Worm (Caenorhabditis elegans) whole organism, L1 larva: Measurements from ENCODE around the gene smap-1.
A peak's percentile ranks its signal among the peaks of the same experiment; 100 is the strongest.

Experiments
- C04F5.9 ChIP-seq: sonication (generic microtip); optimal IDR thresholded peaks from 2 replicates; lab custom pipeline; 2016; ENCODE audit warnings: missing genetic modification characterization, missing compliant biosample characterization
- C34B4.2 ChIP-seq: sonication (generic microtip); optimal IDR thresholded peaks from 2 replicates; lab custom pipeline; 2017; ENCODE audit warnings: mild to moderate bottlenecking, missing genetic modification characterization, missing compliant biosample characterization
- F16B12.6 ChIP-seq: fragments of 150-350 bp; optimal IDR thresholded peaks from 2 replicates; lab custom pipeline; 2014; ENCODE audit warnings: missing biosample characterization, missing genetic modification characterization
- aha-1 ChIP-seq: fragments of 150-350 bp; optimal IDR thresholded peaks from 2 replicates; lab custom pipeline; 2014; ENCODE audit warnings: missing biosample characterization, missing genetic modification characterization
- alr-1 ChIP-seq: fragments of 200-800 bp; sonication (Bioruptor generic); optimal IDR thresholded peaks from 2 replicates; lab custom pipeline; 2018; ENCODE audit warnings: borderline replicate concordance, mild to moderate bottlenecking, missing genetic modification characterization, missing compliant biosample characterization
- blmp-1 ChIP-seq: fragments of 150-350 bp; optimal IDR thresholded peaks from 2 replicates; lab custom pipeline; 2014; ENCODE audit warnings: missing biosample characterization, missing genetic modification characterization
- ceh-63 ChIP-seq: fragments of 200-800 bp; sonication (Bioruptor generic); optimal IDR thresholded peaks from 2 replicates; lab custom pipeline; 2018; ENCODE audit warnings: mild to moderate bottlenecking, missing genetic modification characterization, missing compliant biosample characterization
- ceh-82 ChIP-seq, 3 experiments: fragments of 150-350 bp in 1 of 3; sonication (generic microtip) in 2 of 3; optimal IDR thresholded peaks; 2 replicates each; lab custom pipeline; 2014 to 2017; ENCODE audit warnings: missing biosample characterization in 3 of 3, missing genetic modification characterization in 3 of 3
- ceh-90 ChIP-seq: sonication (generic microtip); optimal IDR thresholded peaks from 2 replicates; lab custom pipeline; 2016; ENCODE audit warnings: missing genetic modification characterization, missing compliant biosample characterization
- dsc-1 ChIP-seq: sonication (generic microtip); optimal IDR thresholded peaks from 2 replicates; lab custom pipeline; 2016; ENCODE audit warnings: mild to moderate bottlenecking, missing genetic modification characterization, missing compliant biosample characterization
- efl-1 ChIP-seq, 4 experiments: fragments of 150-350 bp; optimal IDR thresholded peaks in 3 of 4; peaks in 1 of 4; 1 replicate in 1 of 4; 2 replicates in 3 of 4; lab custom pipeline; 2014; ENCODE audit warnings: missing biosample characterization in 2 of 4, missing genetic modification characterization in 2 of 4, missing genetic modification reagents in 2 of 4
- efl-3 ChIP-seq: fragments of 200-800 bp; sonication (Bioruptor generic); optimal IDR thresholded peaks from 2 replicates; lab custom pipeline; 2018; ENCODE audit warnings: mild to moderate bottlenecking, missing genetic modification characterization, missing compliant biosample characterization
- egl-13 ChIP-seq: sonication (generic microtip); optimal IDR thresholded peaks from 2 replicates; lab custom pipeline; 2016; ENCODE audit warnings: missing genotype, missing genetic modification reagents, missing genetic modification characterization, missing compliant biosample characterization
- egl-27 ChIP-seq, 2 experiments: fragments of 150-350 bp in 1 of 2; sonication (generic microtip); optimal IDR thresholded peaks; 3 replicates each; lab custom pipeline; 2017 to 2018; ENCODE audit warnings: missing biosample characterization in 2 of 2, missing genetic modification characterization in 2 of 2, missing genetic modification reagents in 2 of 2
- elt-3 ChIP-seq, 6 experiments: fragments of 150-350 bp in 1 of 6; sonication (generic microtip); optimal IDR thresholded peaks; 2 replicates each; lab custom pipeline; 2017 to 2018; ENCODE audit warnings: missing biosample characterization in 6 of 6, missing genetic modification characterization in 6 of 6, inconsistent platforms in 1 of 6
- fkh-4 ChIP-seq: sonication (generic microtip); optimal IDR thresholded peaks from 2 replicates; lab custom pipeline; 2016; ENCODE audit warnings: missing compliant biosample characterization, missing genetic modification characterization, borderline replicate concordance
- grh-1 ChIP-seq: fragments of 200-800 bp; sonication (Bioruptor generic); IDR thresholded peaks from 2 replicates; pipeline ENCODE4 v1.3.6; 2022; ENCODE audit warnings: missing genetic modification reagents, missing genetic modification characterization, missing compliant biosample characterization
- hlh-4 ChIP-seq: sonication (generic microtip); optimal IDR thresholded peaks from 2 replicates; lab custom pipeline; 2016; ENCODE audit warnings: mild to moderate bottlenecking, missing genetic modification characterization, missing compliant biosample characterization
- isw-1 ChIP-seq: fragments of 200-800 bp; sonication (Bioruptor generic); IDR thresholded peaks from 2 replicates; pipeline ENCODE4 v1.3.6; 2022; ENCODE audit warnings: missing genetic modification characterization, missing compliant biosample characterization
- lin-14 ChIP-seq: fragments of 200-800 bp; sonication (Bioruptor generic); optimal IDR thresholded peaks from 2 replicates; lab custom pipeline; 2018; ENCODE audit warnings: mild to moderate bottlenecking, missing genetic modification characterization, moderate library complexity, missing compliant biosample characterization
- lin-15B ChIP-seq: fragments of 150-350 bp; sonication (generic microtip); optimal IDR thresholded peaks from 3 replicates; lab custom pipeline; 2014; ENCODE audit warnings: missing biosample characterization, missing genetic modification characterization
- mab-9 ChIP-seq: fragments of 200-800 bp; sonication (Bioruptor generic); IDR thresholded peaks from 2 replicates; pipeline ENCODE4 v1.3.6; 2022; ENCODE audit warnings: missing genetic modification reagents, missing genetic modification characterization, missing compliant biosample characterization
- mef-2 ChIP-seq: fragments of 150-350 bp; optimal IDR thresholded peaks from 2 replicates; lab custom pipeline; 2014; ENCODE audit warnings: missing biosample characterization, missing genetic modification characterization
- nhr-12 ChIP-seq: sonication (generic microtip); optimal IDR thresholded peaks from 2 replicates; lab custom pipeline; 2017; ENCODE audit warnings: missing biosample characterization, missing genetic modification characterization
- nhr-20 ChIP-seq: sonication (generic microtip); optimal IDR thresholded peaks from 2 replicates; lab custom pipeline; 2016; ENCODE audit warnings: mild to moderate bottlenecking, missing genetic modification characterization, missing compliant biosample characterization
- nhr-47 ChIP-seq: sonication (generic microtip); optimal IDR thresholded peaks from 2 replicates; lab custom pipeline; 2016; ENCODE audit warnings: mild to moderate bottlenecking, missing genetic modification characterization, moderate library complexity, missing compliant biosample characterization
- nhr-84 ChIP-seq: sonication (generic microtip); optimal IDR thresholded peaks from 2 replicates; lab custom pipeline; 2017; ENCODE audit warnings: missing biosample characterization, missing genetic modification characterization
- pax-3 ChIP-seq: fragments of 200-800 bp; sonication (Bioruptor generic); optimal IDR thresholded peaks from 2 replicates; lab custom pipeline; 2018; ENCODE audit warnings: mild to moderate bottlenecking, missing genetic modification characterization, moderate library complexity, missing compliant biosample characterization
- pqm-1 ChIP-seq: sonication (generic microtip); optimal IDR thresholded peaks from 3 replicates; lab custom pipeline; 2017; ENCODE audit warnings: missing biosample characterization, missing genetic modification characterization
- sox-4 ChIP-seq: sonication (generic microtip); optimal IDR thresholded peaks from 2 replicates; lab custom pipeline; 2016; ENCODE audit warnings: missing genetic modification characterization, missing compliant biosample characterization
- tlp-1 ChIP-seq: fragments of 150-350 bp; optimal IDR thresholded peaks from 2 replicates; lab custom pipeline; 2014; ENCODE audit warnings: missing biosample characterization, missing genetic modification characterization
- unc-130 ChIP-seq: fragments of 150-350 bp; optimal IDR thresholded peaks from 2 replicates; lab custom pipeline; 2017; ENCODE audit warnings: missing biosample characterization, missing genetic modification characterization, inconsistent platforms
- unc-30 ChIP-seq: sonication (generic microtip); optimal IDR thresholded peaks from 2 replicates; lab custom pipeline; 2017; ENCODE audit warnings: missing biosample characterization, missing genetic modification characterization
- unc-62 ChIP-seq: fragments of 150-350 bp; optimal IDR thresholded peaks from 2 replicates; lab custom pipeline; 2014; ENCODE audit warnings: missing biosample characterization, missing genetic modification reagents, missing genetic modification characterization
- vab-15 ChIP-seq: sonication (generic microtip); optimal IDR thresholded peaks from 2 replicates; lab custom pipeline; 2017; ENCODE audit warnings: missing genotype, mild to moderate bottlenecking, missing genetic modification characterization, missing compliant biosample characterization
- xbp-1 ChIP-seq: sonication (generic microtip); optimal IDR thresholded peaks from 2 replicates; lab custom pipeline; 2016; ENCODE audit warnings: missing genetic modification characterization, missing compliant biosample characterization
- ztf-4 ChIP-seq: fragments of 150-350 bp; optimal IDR thresholded peaks from 2 replicates; lab custom pipeline; 2014; ENCODE audit warnings: missing biosample characterization, missing genetic modification characterization

Gene smap-1

DNA sequence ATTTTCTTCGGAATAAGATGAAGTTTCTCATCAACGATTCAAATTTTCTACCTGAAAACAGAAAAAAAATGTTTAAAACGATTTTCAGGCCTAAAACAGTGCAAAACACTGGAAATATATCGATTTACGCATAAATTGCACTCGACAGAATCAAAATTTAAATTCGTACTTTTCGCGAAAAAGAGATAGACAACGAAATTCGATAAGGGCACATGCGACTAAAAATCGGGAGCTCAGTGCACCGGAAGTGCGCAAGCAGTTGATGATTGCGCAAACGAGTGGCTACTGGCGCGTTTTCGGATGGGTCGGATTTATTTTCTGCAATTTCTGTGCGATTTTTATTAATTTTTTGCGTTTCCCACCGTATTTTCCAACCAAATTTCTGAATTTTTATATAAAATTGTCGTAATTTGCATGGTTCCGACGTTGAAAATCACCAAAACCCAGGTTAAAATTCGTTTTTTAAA lies 32.6 kb downstream of the smap-1 start, which contains the start of the genes Y39A1A.21 and Y39A1A.22 (continued):
- peak; percentile 69 for TF ChIP-seq lin-15B
- no peak for TF ChIP-seq alr-1 (tag; lab: Kevin White, UChicago)
- peak; percentile 73 for TF ChIP-seq unc-130 (tag; lab: Kevin White, UChicago)
- TF ChIP-seq unc-62 (GFP tag; lab: Kevin White, UChicago) = no peak
- TF ChIP-seq vab-15 (tag; lab: Kevin White, UChicago) = no peak
- no peak for TF ChIP-seq fkh-4
- peak; percentile 83 for TF ChIP-seq xbp-1 (tag; lab: Kevin White, UChicago)
- peak; percentile 84 to 86 for TF ChIP-seq efl-1 (optimal IDR thresholded peaks at IDR 0.05; lab: Kevin White, UChicago)
- TF ChIP-seq efl-1 (GFP tag; optimal IDR thresholded peaks at IDR 0.05 in 1 of 2; lab: Kevin White, UChicago) = peak; percentile 80 to 98
- peak in 2 of 6 experiments; percentile 7 to 22 for TF ChIP-seq elt-3 (tag; optimal IDR thresholded peaks at IDR 0.05; lab: Kevin White, UChicago)
- TF ChIP-seq isw-1 (GFP tag; lab: Robert Waterston, UW) = peak; percentile 78
- peak; percentile 43 for TF ChIP-seq aha-1 (tag; lab: Kevin White, UChicago)
- peak; percentile 49 for TF ChIP-seq pax-3 (tag; lab: Kevin White, UChicago)
- TF ChIP-seq C34B4.2 = peak; percentile 20
- TF ChIP-seq grh-1 (GFP tag; lab: Robert Waterston, UW) = peak; percentile 75
- peak; percentile 84 to 93 (median 86) for TF ChIP-seq ceh-82 (tag; optimal IDR thresholded peaks at IDR 0.05; lab: Kevin White, UChicago)
- peak; percentile 28 for TF ChIP-seq C04F5.9 (tag; lab: Kevin White, UChicago)
- peak; percentile 80 for TF ChIP-seq mab-9 (GFP tag; lab: Robert Waterston, UW)
- TF ChIP-seq dsc-1 (tag; lab: Kevin White, UChicago) = peak; percentile 91
- peak; percentile 93 for TF ChIP-seq nhr-47 (tag; lab: Kevin White, UChicago)
- no peak for TF ChIP-seq egl-27 (tag; optimal IDR thresholded peaks at IDR 0.05; lab: Kevin White, UChicago)
- peak; percentile 64 for TF ChIP-seq egl-13
- peak; percentile 76 for TF ChIP-seq sox-4 (tag; lab: Kevin White, UChicago)

ce11 chrIII:10706481-10706880 lies 33.1 kb downstream of the smap-1 start:
- TF ChIP-seq lin-14 (GFP tag; lab: Kevin White, UChicago) = no peak
- no peak for TF ChIP-seq aha-1 (tag; lab: Kevin White, UChicago)
- TF ChIP-seq fkh-4 = no peak
- TF ChIP-seq F16B12.6 (tag; lab: Kevin White, UChicago) = no peak
- no peak for TF ChIP-seq ceh-63
- no peak for TF ChIP-seq mab-9 (GFP tag; lab: Robert Waterston, UW)
- no peak for TF ChIP-seq mef-2 (tag; lab: Kevin White, UChicago)
- TF ChIP-seq blmp-1 (tag; lab: Kevin White, UChicago) = no peak
- TF ChIP-seq nhr-84 (tag; lab: Kevin White, UChicago) = no peak
- no peak for TF ChIP-seq xbp-1 (tag; lab: Kevin White, UChicago)
- no peak for TF ChIP-seq unc-30 (tag; lab: Kevin White, UChicago)
- no peak for TF ChIP-seq unc-130 (tag; lab: Kevin White, UChicago)
- no peak for TF ChIP-seq elt-3 (tag; optimal IDR thresholded peaks at IDR 0.05; lab: Kevin White, UChicago)
- no peak for TF ChIP-seq ztf-4 (tag; lab: Kevin White, UChicago)
- no peak for TF ChIP-seq egl-13
- TF ChIP-seq tlp-1 = no peak
- no peak for TF ChIP-seq ceh-82 (tag; optimal IDR thresholded peaks at IDR 0.05; lab: Kevin White, UChicago)
- no peak for TF ChIP-seq unc-62 (GFP tag; lab: Kevin White, UChicago)

- TF ChIP-seq fkh-4 (no peak), nhr-12 (tag; lab: Kevin White, UChicago) (no peak), elt-3 (tag; optimal IDR thresholded peaks at IDR 0.05; lab: Kevin White, UChicago) (no peak), nhr-20 (no peak), unc-130 (tag; lab: Kevin White, UChicago) (no peak), nhr-84 (tag; lab: Kevin White, UChicago) (no peak), efl-3 (no peak), sox-4 (tag; lab: Kevin White, UChicago) (no peak), egl-13 (no peak), mef-2 (tag; lab: Kevin White, UChicago) (no peak), ceh-90 (tag; lab: Kevin White, UChicago) (no peak), pqm-1 (tag; lab: Kevin White, UChicago) (no peak), hlh-4 (tag; lab: Kevin White, UChicago) (no peak)
Observed at ce11 chrIII:10704499-10704898, 35.1 kb downstream of the smap-1 start.
